Fruit fly (Drosophila melanogaster): ENCODE results near the gene CG1677.
A peak's percentile ranks its signal among the peaks of the same experiment; 100 is the strongest.

The CG1677 gene

dm6 chrX:7368361-7368760, 37.2 kb downstream of the CG1677 start (continued):
- TF ChIP-seq p53 (GFP tag; optimal IDR thresholded peaks at IDR 0.05) (no peak), cg (GFP tag; optimal IDR thresholded peaks at IDR 0.05) (peak; percentile 26), CG3065 (GFP tag; optimal IDR thresholded peaks at IDR 0.05) (no peak), Deaf1 (tag; optimal IDR thresholded peaks at IDR 0.05) (peak; percentile 66), CG15601 (tag; optimal IDR thresholded peaks at IDR 0.05) (no peak), Bteb2 (GFP tag; optimal IDR thresholded peaks at IDR 0.05) (no peak), CG9609 (GFP tag; optimal IDR thresholded peaks at IDR 0.05) (no peak), NC2β (GFP tag; optimal IDR thresholded peaks at IDR 0.05) (no peak), Nf-YB (GFP tag; optimal IDR thresholded peaks at IDR 0.05) (peak; percentile 93), CG4617 (GFP tag; optimal IDR thresholded peaks at IDR 0.05; ENCODE audit: borderline replicate concordance) (no peak), Blimp-1 (GFP tag; optimal IDR thresholded peaks at IDR 0.05) (no peak), CG17328 (GFP tag; IDR thresholded peaks at IDR 0.05) (no peak), CG1832 (GFP tag; optimal IDR thresholded peaks at IDR 0.05) (peak; percentile 40), CTCF (GFP tag; optimal IDR thresholded peaks at IDR 0.05) (no peak), Doc3 (GFP tag; IDR thresholded peaks at IDR 0.05; ENCODE audit: partially characterized antibody) (no peak), shn (GFP tag; optimal IDR thresholded peaks at IDR 0.05) (no peak), GATAe (GFP tag; conservative IDR thresholded peaks at IDR 0.05) (no peak), Fer2 (tag; optimal IDR thresholded peaks at IDR 0.05) (no peak), CG2129 (GFP tag; IDR thresholded peaks at IDR 0.05; ENCODE audit: partially characterized antibody) (no peak), CG12104 (GFP tag; optimal IDR thresholded peaks at IDR 0.05) (no peak), Nf-YC (tag; optimal IDR thresholded peaks at IDR 0.05) (peak; percentile 94), tna (GFP tag; IDR thresholded peaks at IDR 0.05; ENCODE audit: partially characterized antibody) (no peak), bowl (GFP tag; IDR thresholded peaks at IDR 0.05) (no peak), Opbp (GFP tag; IDR thresholded peaks at IDR 0.05; ENCODE audit: partially characterized antibody) (no peak), CG32767 (GFP tag; IDR thresholded peaks at IDR 0.05) (no peak), pfk (GFP tag; optimal IDR thresholded peaks at IDR 0.05) (no peak), CG31365 (tag; optimal IDR thresholded peaks at IDR 0.05) (no peak), Ets65A (GFP tag) (peak; percentile 3), chn (GFP tag; optimal IDR thresholded peaks at IDR 0.05) (no peak), NFAT (GFP tag; IDR thresholded peaks at IDR 0.05) (no peak), Hr3 (GFP tag; optimal IDR thresholded peaks at IDR 0.05) (no peak), H15 (GFP tag; IDR thresholded peaks at IDR 0.05) (no peak), Sry-δ (GFP tag; optimal IDR thresholded peaks at IDR 0.05) (no peak), unpg (GFP tag; optimal IDR thresholded peaks at IDR 0.05) (no peak), Lim3 (GFP tag; IDR thresholded peaks at IDR 0.05) (no peak), CG11398 (GFP tag; optimal IDR thresholded peaks at IDR 0.05) (no peak), CG6254 (GFP tag; optimal IDR thresholded peaks at IDR 0.05) (no peak), CG17385 (GFP tag; optimal IDR thresholded peaks at IDR 0.05) (no peak), lbe (GFP tag; optimal IDR thresholded peaks at IDR 0.05) (no peak), luna (GFP tag; optimal IDR thresholded peaks at IDR 0.05) (no peak), Taf1 (GFP tag; IDR thresholded peaks at IDR 0.05) (no peak), sisA (GFP tag; IDR thresholded peaks at IDR 0.05) (no peak), hth (optimal IDR thresholded peaks at IDR 0.05) (no peak), ap (GFP tag; IDR thresholded peaks at IDR 0.05) (no peak), z (GFP tag; IDR thresholded peaks at IDR 0.05) (peak; percentile 39; the same call in 1 of the 3 replicates), Nf-YA (GFP tag; IDR thresholded peaks at IDR 0.05) (0 out of 2 replicates have a peak, but pooled peaks have one; percentile 12), dm (GFP tag; optimal IDR thresholded peaks at IDR 0.05) (no peak), CG17568 (GFP tag; optimal IDR thresholded peaks at IDR 0.05) (no peak), Sry-β (GFP tag; optimal IDR thresholded peaks at IDR 0.05) (no peak), CG3726 (GFP tag; IDR thresholded peaks at IDR 0.05) (no peak), salm (tag; optimal IDR thresholded peaks at IDR 0.05) (no peak), abd-A (tag; optimal IDR thresholded peaks at IDR 0.05) (no peak), CG6272 (GFP tag; IDR thresholded peaks at IDR 0.05) (no peak)

All from whole organism, embryonic.